Worm (Caenorhabditis elegans) whole organism, mixed stage, embryonic: ENCODE data around the gene lin-24.

ENCODE experiments used
- bed-3 ChIP-seq: fragments of 200-800 bp; sonication (Bioruptor generic); optimal IDR thresholded peaks from 3 replicates; lab custom pipeline; 2018; ENCODE audit warnings: mild to moderate bottlenecking, missing genetic modification characterization, moderate library complexity, missing compliant biosample characterization
- blmp-1 ChIP-seq: fragments of 150-350 bp; optimal IDR thresholded peaks from 2 replicates; lab custom pipeline; 2014; ENCODE audit warnings: missing biosample characterization, missing genetic modification characterization
- ceh-39 ChIP-seq: fragments of 150-350 bp; optimal IDR thresholded peaks from 2 replicates; lab custom pipeline; 2014; ENCODE audit warnings: missing biosample characterization, missing genetic modification characterization
- ceh-43 ChIP-seq: fragments of 200-800 bp; sonication (Bioruptor generic); optimal IDR thresholded peaks from 2 replicates; lab custom pipeline; 2018; ENCODE audit warnings: mild to moderate bottlenecking, missing genetic modification characterization, moderate library complexity, missing compliant biosample characterization
- ceh-83 ChIP-seq: fragments of 200-800 bp; sonication (Bioruptor generic); optimal IDR thresholded peaks from 2 replicates; lab custom pipeline; 2018; ENCODE audit warnings: mild to moderate bottlenecking, missing genetic modification characterization, missing compliant biosample characterization
- ces-1 ChIP-seq: fragments of 150-350 bp; optimal IDR thresholded peaks from 2 replicates; lab custom pipeline; 2014; ENCODE audit warnings: missing biosample characterization, missing genetic modification reagents, missing genetic modification characterization
- cnd-1 ChIP-seq: fragments of 200-800 bp; sonication (Bioruptor generic); optimal IDR thresholded peaks from 2 replicates; lab custom pipeline; 2018; ENCODE audit warnings: mild to moderate bottlenecking, missing genetic modification characterization, missing compliant biosample characterization
- drap-1 ChIP-seq: fragments of 200-800 bp; sonication (Bioruptor generic); optimal IDR thresholded peaks from 3 replicates; lab custom pipeline; 2018; ENCODE audit warnings: mild to moderate bottlenecking, missing genetic modification characterization, missing compliant biosample characterization
- elt-1 ChIP-seq: sonication (generic microtip); optimal IDR thresholded peaks from 2 replicates; lab custom pipeline; 2017; ENCODE audit warnings: missing genetic modification characterization, mild to moderate bottlenecking, missing compliant biosample characterization, antibody characterized with exemption, moderate library complexity, borderline replicate concordance; ENCODE audit not compliant: insufficient read depth
- elt-3 ChIP-seq: fragments of 150-350 bp; optimal IDR thresholded peaks from 2 replicates; lab custom pipeline; 2014; ENCODE audit warnings: missing biosample characterization, missing genetic modification characterization
- flh-1 ChIP-seq: fragments of 200-800 bp; sonication (Bioruptor generic); optimal IDR thresholded peaks from 2 replicates; lab custom pipeline; 2018; ENCODE audit warnings: mild to moderate bottlenecking, missing genetic modification characterization, moderate library complexity, missing compliant biosample characterization
- ham-2 ChIP-seq: fragments of 200-800 bp; sonication (Bioruptor generic); optimal IDR thresholded peaks from 2 replicates; lab custom pipeline; 2018; ENCODE audit warnings: mild to moderate bottlenecking, missing genetic modification characterization, missing compliant biosample characterization
- hlh-1 ChIP-seq: fragments of 150-350 bp; optimal IDR thresholded peaks from 2 replicates; lab custom pipeline; 2014; ENCODE audit warnings: missing biosample characterization, missing genetic modification reagents, missing genetic modification characterization
- lin-32 ChIP-seq: fragments of 200-800 bp; sonication (Bioruptor generic); optimal IDR thresholded peaks from 2 replicates; lab custom pipeline; 2018; ENCODE audit warnings: mild to moderate bottlenecking, missing genetic modification characterization, missing compliant biosample characterization
- lsy-2 ChIP-seq: fragments of 150-350 bp; optimal IDR thresholded peaks from 2 replicates; lab custom pipeline; 2014; ENCODE audit warnings: missing biosample characterization, missing genetic modification characterization
- mab-5 ChIP-seq: fragments of 150-350 bp; optimal IDR thresholded peaks from 2 replicates; lab custom pipeline; 2014; ENCODE audit warnings: missing biosample characterization, missing genetic modification characterization
- mep-1 ChIP-seq: fragments of 150-350 bp; optimal IDR thresholded peaks from 2 replicates; lab custom pipeline; 2017; ENCODE audit warnings: missing biosample characterization, missing genetic modification reagents, missing genetic modification characterization, inconsistent platforms
- mls-2 ChIP-seq: sonication (generic microtip); optimal IDR thresholded peaks from 2 replicates; lab custom pipeline; 2016; ENCODE audit warnings: mild to moderate bottlenecking, missing genetic modification characterization, moderate library complexity, missing compliant biosample characterization
- nhr-12 ChIP-seq: fragments of 150-350 bp; optimal IDR thresholded peaks from 2 replicates; lab custom pipeline; 2014; ENCODE audit warnings: missing biosample characterization, missing genetic modification characterization
- nhr-2 ChIP-seq: fragments of 150-350 bp; optimal IDR thresholded peaks from 2 replicates; lab custom pipeline; 2014; ENCODE audit warnings: missing biosample characterization, missing genetic modification characterization
- nhr-28 ChIP-seq: fragments of 150-350 bp; optimal IDR thresholded peaks from 2 replicates; lab custom pipeline; 2014; ENCODE audit warnings: missing biosample characterization, missing genetic modification characterization
- nhr-76 ChIP-seq: sonication (generic microtip); optimal IDR thresholded peaks from 2 replicates; lab custom pipeline; 2017; ENCODE audit warnings: missing biosample characterization, missing genetic modification characterization
- pha-4 ChIP-seq: fragments of 150-350 bp; optimal IDR thresholded peaks from 2 replicates; lab custom pipeline; 2018; ENCODE audit warnings: missing biosample characterization, missing genetic modification reagents, missing genetic modification characterization
- sem-2 ChIP-seq: fragments of 200-800 bp; sonication (Bioruptor generic); optimal IDR thresholded peaks from 2 replicates; lab custom pipeline; 2018; ENCODE audit warnings: mild to moderate bottlenecking, missing genetic modification characterization, missing compliant biosample characterization
- snpc-4 ChIP-seq: fragments of 150-350 bp; optimal IDR thresholded peaks from 2 replicates; lab custom pipeline; 2014; ENCODE audit warnings: missing biosample characterization, missing genetic modification characterization
- sptf-1 ChIP-seq: sonication (generic microtip); optimal IDR thresholded peaks from 2 replicates; lab custom pipeline; 2017; ENCODE audit warnings: mild to moderate bottlenecking, missing genetic modification characterization, moderate library complexity, missing compliant biosample characterization
- tbx-8 ChIP-seq: fragments of 200-800 bp; sonication (Bioruptor generic); optimal IDR thresholded peaks from 2 replicates; lab custom pipeline; 2018; ENCODE audit warnings: mild to moderate bottlenecking, missing genetic modification characterization, moderate library complexity, missing compliant biosample characterization
- unc-120 ChIP-seq: sonication (generic microtip); optimal IDR thresholded peaks from 2 replicates; lab custom pipeline; 2017; ENCODE audit warnings: missing genetic modification characterization, missing compliant biosample characterization; ENCODE audit not compliant: poor library complexity, severe bottlenecking
- unc-39 ChIP-seq: fragments of 150-350 bp; optimal IDR thresholded peaks from 2 replicates; lab custom pipeline; 2014; ENCODE audit warnings: missing biosample characterization, missing genetic modification characterization
- unc-62 ChIP-seq: fragments of 150-350 bp; optimal IDR thresholded peaks from 2 replicates; lab custom pipeline; 2014; ENCODE audit warnings: missing biosample characterization, missing genetic modification reagents, missing genetic modification characterization
- zip-8 ChIP-seq: fragments of 150-350 bp; optimal IDR thresholded peaks from 2 replicates; lab custom pipeline; 2014; ENCODE audit warnings: missing biosample characterization, missing genetic modification characterization
- ztf-11 ChIP-seq: fragments of 150-350 bp; optimal IDR thresholded peaks from 2 replicates; lab custom pipeline; 2014; ENCODE audit warnings: missing biosample characterization, missing genetic modification characterization

lin-24 gene

DNA sequence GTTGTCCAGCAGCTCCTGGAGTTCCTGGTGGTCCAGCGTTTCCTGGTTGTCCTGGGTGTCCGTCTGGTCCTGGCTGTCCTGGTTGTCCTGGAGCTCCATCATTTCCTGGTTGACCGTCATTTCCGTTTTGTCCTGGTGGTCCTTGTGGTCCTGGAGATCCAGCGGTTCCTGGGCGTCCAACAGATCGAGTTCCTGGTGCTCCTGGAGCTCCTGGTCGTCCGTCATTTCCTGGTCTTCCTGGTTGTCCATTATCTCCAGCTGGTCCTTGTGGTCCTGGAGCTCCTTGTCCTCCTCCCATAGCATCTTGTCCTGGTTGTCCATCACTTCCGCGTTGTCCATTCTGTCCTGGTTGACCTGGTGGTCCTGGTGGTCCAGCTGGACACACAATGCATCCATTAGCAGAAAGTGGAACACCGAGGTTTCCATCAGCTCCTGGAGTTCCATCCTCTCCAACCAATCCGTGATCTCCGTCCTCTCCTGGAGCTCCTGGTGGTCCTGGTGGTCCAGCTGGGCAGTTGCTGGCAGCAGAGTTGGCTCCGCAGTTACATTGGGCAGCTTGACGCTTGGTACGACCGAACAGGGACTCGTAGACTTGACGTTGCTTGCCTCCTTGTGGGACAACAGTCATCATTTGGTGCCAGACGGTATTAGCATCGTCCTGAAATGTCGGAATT lies 20.2 kb upstream of the lin-24 start:
- TF ChIP-seq unc-39 (tag; lab: Kevin White, UChicago) (no peak), nhr-28 (tag; lab: Kevin White, UChicago) (no peak), drap-1 (no peak), mab-5 (no peak), ztf-11 (no peak), nhr-76 (tag; lab: Kevin White, UChicago) (no peak), unc-62 (GFP tag; lab: Kevin White, UChicago) (no peak), pha-4 (tag; lab: Kevin White, UChicago) (no peak), elt-1 (tag; lab: Kevin White, UChicago) (no peak), sem-2 (no peak), ceh-83 (GFP tag; lab: Kevin White, UChicago) (no peak), hlh-1 (tag; lab: Kevin White, UChicago) (no peak), tbx-8 (GFP tag; lab: Kevin White, UChicago) (no peak), elt-3 (tag; lab: Kevin White, UChicago) (no peak), snpc-4 (tag; lab: Kevin White, UChicago) (no peak), cnd-1 (no peak)

DNA sequence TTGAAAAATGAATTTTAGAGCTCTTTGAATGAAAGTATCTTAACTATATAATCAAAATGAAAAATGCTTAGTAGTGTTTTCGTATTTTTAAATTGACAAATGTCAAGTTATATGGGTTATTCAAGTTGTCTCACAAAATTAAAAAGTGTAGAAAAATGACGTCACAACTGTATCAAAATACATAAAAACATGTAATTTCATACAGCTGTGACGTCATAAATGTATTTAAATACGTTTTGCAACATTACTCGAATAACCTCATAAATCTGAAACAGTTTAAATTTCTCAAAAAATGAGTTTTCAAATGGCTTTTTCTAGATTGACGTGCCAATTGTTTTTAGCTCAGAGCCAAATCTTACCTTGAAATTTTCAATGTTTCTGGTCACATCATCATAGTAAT lies 19.6 kb upstream of the lin-24 start:
- TF ChIP-seq zip-8 (tag; lab: Kevin White, UChicago) = peak; percentile 98
- no peak for TF ChIP-seq lin-32 (GFP tag; lab: Kevin White, UChicago)
- TF ChIP-seq, all 35 proteins: peak for 1

DNA sequence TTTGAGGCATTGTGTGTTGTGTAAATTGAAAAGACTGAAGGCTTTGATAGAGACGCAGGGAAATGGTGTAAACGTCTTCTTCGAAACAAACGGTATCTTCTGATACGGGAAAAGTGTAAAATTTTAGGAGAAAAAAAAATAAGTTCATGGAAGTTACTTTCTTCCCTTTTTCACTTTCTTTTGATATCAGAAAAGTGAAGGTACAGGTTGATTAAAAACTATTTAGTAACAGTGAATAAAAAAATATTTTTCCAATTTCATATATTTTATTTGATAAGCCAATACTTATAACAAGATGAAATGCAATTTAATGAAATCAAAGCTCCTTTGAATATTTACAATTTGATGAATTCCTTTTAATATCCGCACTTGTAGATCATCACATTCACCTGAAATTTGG lies 19.0 kb upstream of the lin-24 start, which contains the start of gene col-129:
Gene col-129, minus strand, starts transcription at position 101 of the 400 bp plus-strand sequence.
- TF ChIP-seq mls-2 (tag; lab: Kevin White, UChicago) (no peak), ztf-11 (no peak), hlh-1 (tag; lab: Kevin White, UChicago) (no peak), ces-1 (GFP tag; lab: Kevin White, UChicago) (no peak), ham-2 (GFP tag; lab: Kevin White, UChicago) (no peak), sptf-1 (tag; lab: Kevin White, UChicago) (no peak), blmp-1 (tag; lab: Kevin White, UChicago) (no peak), unc-120 (tag; lab: Kevin White, UChicago) (no peak), ceh-39 (tag; lab: Kevin White, UChicago) (no peak), bed-3 (GFP tag; lab: Kevin White, UChicago) (no peak), lsy-2 (no peak), drap-1 (no peak), ceh-83 (GFP tag; lab: Kevin White, UChicago) (no peak), ceh-43 (GFP tag; lab: Kevin White, UChicago) (no peak), nhr-12 (no peak)

DNA sequence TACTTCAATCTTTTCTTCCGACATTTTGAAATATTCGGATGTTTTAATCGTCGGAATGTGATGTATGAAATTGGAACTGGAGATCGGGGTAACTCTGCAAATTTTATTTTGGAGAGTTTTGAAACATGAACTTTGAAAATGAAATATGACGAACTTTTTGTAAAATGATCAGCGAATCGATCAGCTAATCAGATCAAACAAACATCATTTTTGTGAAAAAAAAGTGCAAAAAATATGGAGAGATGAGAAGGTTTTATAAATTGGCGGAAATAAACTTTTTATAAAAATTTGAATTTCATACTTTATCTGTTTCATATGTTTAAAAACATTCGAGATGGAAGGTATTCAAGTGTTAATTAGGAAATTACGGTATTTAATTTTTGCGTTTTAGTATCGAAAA lies 17.8 kb upstream of the lin-24 start, which contains the start of gene dlc-2:
Gene dlc-2, minus strand, starts transcription at position 101 of the 400 bp plus-strand sequence.
- TF ChIP-seq drap-1 = no peak
- TF ChIP-seq ces-1 (GFP tag; lab: Kevin White, UChicago) = no peak
- no peak for TF ChIP-seq mep-1 (tag; lab: Kevin White, UChicago)
- TF ChIP-seq unc-120 (tag; lab: Kevin White, UChicago) = no peak
- TF ChIP-seq unc-39 (tag; lab: Kevin White, UChicago) = no peak
- TF ChIP-seq tbx-8 (GFP tag; lab: Kevin White, UChicago) = no peak
- TF ChIP-seq nhr-12 = no peak
- no peak for TF ChIP-seq flh-1 (GFP tag; lab: Kevin White, UChicago)
- no peak for TF ChIP-seq ceh-39 (tag; lab: Kevin White, UChicago)
- TF ChIP-seq nhr-2 (tag; lab: Kevin White, UChicago) = no peak

DNA sequence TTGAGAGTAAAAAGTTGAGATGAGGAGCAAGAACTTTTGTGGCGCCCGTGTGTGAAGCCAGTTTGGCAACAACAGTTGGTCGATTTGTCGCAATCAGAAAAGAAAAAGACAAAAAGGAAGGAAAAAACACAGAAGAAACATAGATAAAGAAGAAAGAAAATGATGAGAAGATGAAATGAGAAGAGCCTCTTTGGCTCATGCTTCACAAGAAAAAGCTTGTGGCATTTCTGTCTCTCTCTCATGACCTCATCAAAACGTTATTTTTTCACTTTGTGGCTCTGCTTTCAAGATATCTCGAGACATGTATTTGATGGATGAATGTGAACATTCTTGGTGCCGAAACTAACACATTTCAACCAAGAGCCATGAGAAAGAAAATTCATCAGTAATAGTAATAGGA lies 16.2 kb upstream of the lin-24 start:
- TF ChIP-seq hlh-1 (tag; lab: Kevin White, UChicago) = peak; percentile 23
- no peak for TF ChIP-seq ceh-39 (tag; lab: Kevin White, UChicago)
- TF ChIP-seq unc-120 (tag; lab: Kevin White, UChicago) = peak; percentile 43
